Fruit fly (Drosophila melanogaster): ENCODE results near the gene CG31674.

Gene CG31674

DNA sequence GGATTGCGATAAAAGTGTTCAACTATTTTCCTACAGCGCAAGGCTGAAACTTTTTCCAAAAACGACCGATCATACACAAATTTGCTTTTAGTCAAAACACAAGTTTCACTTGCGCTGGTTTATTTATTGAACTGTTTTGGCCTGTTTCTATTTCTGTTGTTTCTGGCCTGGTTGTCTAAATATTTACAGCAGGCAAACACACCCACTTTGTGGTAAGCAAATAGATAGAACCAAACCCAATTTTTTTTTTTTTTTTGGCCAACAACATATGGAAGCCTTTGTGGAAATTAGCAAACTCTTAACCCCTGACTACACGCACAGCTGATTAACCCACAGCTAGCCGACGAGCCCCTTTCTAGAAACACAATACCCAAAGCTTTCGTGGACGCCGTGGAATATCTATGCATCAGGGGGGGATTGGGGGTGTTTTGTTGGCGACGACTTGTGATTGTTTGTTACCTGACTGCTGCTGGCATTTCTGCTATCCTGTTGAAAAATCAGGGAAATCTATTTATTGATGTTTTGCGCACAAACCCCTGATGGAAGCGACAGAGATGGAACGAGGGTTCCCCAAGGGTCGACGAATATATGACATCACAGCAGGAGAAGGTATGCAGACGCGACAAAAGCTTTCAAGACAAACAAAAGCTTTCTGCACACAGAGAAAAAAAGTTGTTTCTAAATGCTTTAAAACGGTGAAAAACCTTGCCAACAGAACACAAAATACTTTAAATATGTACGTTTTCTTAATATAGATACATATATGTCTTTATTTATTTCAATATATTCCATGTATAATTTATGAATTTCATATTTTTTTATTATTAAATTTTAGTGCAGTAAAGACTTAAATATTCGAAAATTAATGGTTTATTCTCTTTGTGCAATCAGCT is 23.2 kb upstream of the CG31674 start (continued):
- TF ChIP-seq chif (GFP tag; optimal IDR thresholded peaks at IDR 0.05) = peak in 1 of 2 experiments; percentile 3
- no peak for TF ChIP-seq CG11093 (GFP tag; IDR thresholded peaks at IDR 0.05)
- TF ChIP-seq Blimp-1 (GFP tag; optimal IDR thresholded peaks at IDR 0.05) = peak; percentile 46
- TF ChIP-seq sug (tag; optimal IDR thresholded peaks at IDR 0.05) = peak; percentile 36
- no peak for TF ChIP-seq oc (tag; optimal IDR thresholded peaks at IDR 0.05)
- no peak for TF ChIP-seq vfl (GFP tag; optimal IDR thresholded peaks at IDR 0.05)
- peak; percentile 11 for TF ChIP-seq CG1603 (tag; optimal IDR thresholded peaks at IDR 0.05)
- 0 out of 2 replicates have a peak, but pooled peaks have one; percentile 36 for TF ChIP-seq Oaz (GFP tag; IDR thresholded peaks at IDR 0.05)
- TF ChIP-seq CG9727 (GFP tag; optimal IDR thresholded peaks at IDR 0.05) = peak; percentile 58
- peak; percentile 56; the same call in 2 of the 3 replicates for TF ChIP-seq zfh1 (GFP tag; IDR thresholded peaks at IDR 0.05)
- no peak for TF ChIP-seq en (GFP tag; optimal IDR thresholded peaks at IDR 0.05)
- TF ChIP-seq tup (GFP tag; optimal IDR thresholded peaks at IDR 0.05) = peak; percentile 29
- TF ChIP-seq vvl (GFP tag; IDR thresholded peaks at IDR 0.05) = peak; percentile 75
- peak; percentile 1 for TF ChIP-seq CG7271 (tag; optimal IDR thresholded peaks at IDR 0.05)
- TF ChIP-seq Ptx1 (GFP tag; IDR thresholded peaks at IDR 0.05) = peak; percentile 76
- TF ChIP-seq B-H1 (GFP tag; IDR thresholded peaks at IDR 0.05) = peak; percentile 24; the same call in 1 of the 3 replicates
- peak; percentile 34 for TF ChIP-seq ind (GFP tag; optimal IDR thresholded peaks at IDR 0.05)
- no peak for TF ChIP-seq dati (GFP tag; IDR thresholded peaks at IDR 0.05)
- no peak for TF ChIP-seq CG4617 (GFP tag; optimal IDR thresholded peaks at IDR 0.05; ENCODE audit: borderline replicate concordance)
- no peak for TF ChIP-seq CG9876 (GFP tag; optimal IDR thresholded peaks at IDR 0.05)
- TF ChIP-seq Hey (tag; optimal IDR thresholded peaks at IDR 0.05) = peak; percentile 25
- no peak for TF ChIP-seq Dref (GFP tag; IDR thresholded peaks at IDR 0.05)
- no peak for TF ChIP-seq Poxn (GFP tag; IDR thresholded peaks at IDR 0.05)
- peak; percentile 32 for TF ChIP-seq lmd (GFP tag; IDR thresholded peaks at IDR 0.05)
- TF ChIP-seq wek (GFP tag; optimal IDR thresholded peaks at IDR 0.05) = peak; percentile 63
- peak; percentile 65 for TF ChIP-seq CG12071 (GFP tag; optimal IDR thresholded peaks at IDR 0.05)
- peak; percentile 66 for TF ChIP-seq PHDP (tag; optimal IDR thresholded peaks at IDR 0.05)
- peak; percentile 53 for TF ChIP-seq CG2120 (GFP tag; optimal IDR thresholded peaks at IDR 0.05)
- peak; percentile 25 for TF ChIP-seq sd (tag; optimal IDR thresholded peaks at IDR 0.05)
- TF ChIP-seq bcd (GFP tag; optimal IDR thresholded peaks at IDR 0.05) = peak; percentile 20
- peak; percentile 20; the same call in 1 of the 2 replicates for TF ChIP-seq Adf1 (GFP tag; IDR thresholded peaks at IDR 0.05)
- TF ChIP-seq Xbp1 (GFP tag; optimal IDR thresholded peaks at IDR 0.05) = peak; percentile 13
- TF ChIP-seq CG16863 (GFP tag; optimal IDR thresholded peaks at IDR 0.05) = no peak
- peak; percentile 65 for TF ChIP-seq CG17568 (GFP tag; optimal IDR thresholded peaks at IDR 0.05)
- TF ChIP-seq scrt (GFP tag; optimal IDR thresholded peaks at IDR 0.05) = peak; percentile 59
- TF ChIP-seq gsb-n (tag; optimal IDR thresholded peaks at IDR 0.05) = no peak
- TF ChIP-seq hbn (GFP tag; IDR thresholded peaks at IDR 0.05; ENCODE audit: partially characterized antibody) = no peak
- TF ChIP-seq CG18011 (GFP tag; optimal IDR thresholded peaks at IDR 0.05) = peak; percentile 52
- TF ChIP-seq Ets97D (GFP tag; optimal IDR thresholded peaks at IDR 0.05) = no peak
- peak; percentile 50 for TF ChIP-seq CG10979 (tag; optimal IDR thresholded peaks at IDR 0.05)
- TF ChIP-seq ewg (GFP tag; optimal IDR thresholded peaks at IDR 0.05) = peak; percentile 15
- TF ChIP-seq Optix (GFP tag; IDR thresholded peaks at IDR 0.05) = 0 out of 3 replicates have a peak, but pooled peaks have one; percentile 10
- peak; percentile 22 for TF ChIP-seq org-1 (GFP tag; optimal IDR thresholded peaks at IDR 0.05)
- TF ChIP-seq CG2199 (GFP tag; IDR thresholded peaks at IDR 0.05) = 0 out of 3 replicates have a peak, but pooled peaks have one; percentile 51
- 0 out of 2 replicates have a peak, but pooled peaks have one; percentile 12 for TF ChIP-seq ttk (GFP tag; IDR thresholded peaks at IDR 0.05)
- TF ChIP-seq CG12219 (GFP tag; optimal IDR thresholded peaks at IDR 0.05) = peak; percentile 36
- TF ChIP-seq CG13287 (GFP tag; IDR thresholded peaks at IDR 0.05; ENCODE audit: partially characterized antibody) = 0 out of 2 replicates have a peak, but pooled peaks have one; percentile 6
- TF ChIP-seq chn (GFP tag; optimal IDR thresholded peaks at IDR 0.05) = no peak

Measured in whole organism, embryonic.